Worm (Caenorhabditis elegans): Measurements from ENCODE around the gene C18G1.8.

Gene C18G1.8

ce11 chrV:4724453-4724852, 41.9 kb downstream of the C18G1.8 start, which contains the start of gene F39G3.4:
F39G3.4 (plus strand) TSS chrV:4724753.
- TF ChIP-seq ceh-62 (tag; optimal IDR thresholded peaks at IDR 0.05): no peak
- TF ChIP-seq aha-1 (tag): peak; percentile 30
- no peak for TF ChIP-seq ceh-20 (GFP tag; IDR thresholded peaks at IDR 0.05)

ce11 chrV:4722314-4722713, 44.1 kb downstream of the C18G1.8 start, which contains the start of gene F39G3.5:
F39G3.5 (plus strand) TSS chrV:4722614.
- no peak for TF ChIP-seq ztf-11 (tag; optimal IDR thresholded peaks at IDR 0.05)
- no peak for TF ChIP-seq T26A8.4 (GFP tag; IDR thresholded peaks at IDR 0.05)
- no peak for TF ChIP-seq F37D6.2 (tag; optimal IDR thresholded peaks at IDR 0.05)
- no peak for TF ChIP-seq nhr-42 (GFP tag; IDR thresholded peaks at IDR 0.05)
- TF ChIP-seq skn-1 (tag; optimal IDR thresholded peaks at IDR 0.05): no peak
- no peak for TF ChIP-seq nhr-41 (GFP tag; IDR thresholded peaks at IDR 0.05)
- TF ChIP-seq F26F4.8 (GFP tag; conservative IDR thresholded peaks at IDR 0.05): no peak
- no peak for TF ChIP-seq zip-11 (GFP tag; IDR thresholded peaks at IDR 0.05)

ce11 chrV:4720884-4721464, 45.4 kb downstream of the C18G1.8 start:
- TF ChIP-seq dmd-6 (GFP tag; IDR thresholded peaks at IDR 0.05) (peak; percentile 47), nhr-6 (tag; optimal IDR thresholded peaks at IDR 0.05) (peak; percentile 2), nhr-76 (tag; optimal IDR thresholded peaks at IDR 0.05) (no peak), hlh-11 (tag; optimal IDR thresholded peaks at IDR 0.05) (peak; percentile 50), zip-2 (tag; optimal IDR thresholded peaks at IDR 0.05) (no peak), dve-1 (tag; optimal IDR thresholded peaks at IDR 0.05; ENCODE audit: insufficient read depth) (peak; percentile 21), nhr-28 (tag; optimal IDR thresholded peaks at IDR 0.05) (peak; percentile 88), pqm-1 (tag; optimal IDR thresholded peaks at IDR 0.05) (peak; percentile 97), ceh-44 (GFP tag; IDR thresholded peaks at IDR 0.05) (no peak), lir-3 (tag; optimal IDR thresholded peaks at IDR 0.05) (no peak), unc-62 (GFP tag; optimal IDR thresholded peaks at IDR 0.05 in 1 of 2) (peak in 1 of 2 experiments; percentile 97), unc-62 (tag; optimal IDR thresholded peaks at IDR 0.05) (no peak), daf-16 (GFP tag; optimal IDR thresholded peaks at IDR 0.05) (no peak), daf-16 (tag; optimal IDR thresholded peaks at IDR 0.05) (peak; percentile 79)

ce11 chrV:4719965-4720364, 46.4 kb downstream of the C18G1.8 start, which contains the start of gene prx-6:
prx-6 (minus strand) TSS chrV:4720093.
- TF ChIP-seq duxl-1 (tag; optimal IDR thresholded peaks at IDR 0.05; ENCODE audit: poor library complexity) (no peak), aha-1 (tag) (peak; percentile 61), spr-1 (tag; optimal IDR thresholded peaks at IDR 0.05) (no peak), skn-1 (tag; optimal IDR thresholded peaks at IDR 0.05) (no peak), ama-1 (optimal IDR thresholded peaks at IDR 0.05) (no peak), pqm-1 (tag; optimal IDR thresholded peaks at IDR 0.05) (peak; percentile 56), jun-1 (tag; optimal IDR thresholded peaks at IDR 0.05) (no peak), lin-38 (GFP tag; IDR thresholded peaks at IDR 0.05) (no peak), mep-1 (tag; optimal IDR thresholded peaks at IDR 0.05) (no peak), ZK546.5 (tag; optimal IDR thresholded peaks at IDR 0.05) (no peak), nhr-28 (tag; optimal IDR thresholded peaks at IDR 0.05) (peak; percentile 92), dmd-6 (GFP tag; IDR thresholded peaks at IDR 0.05) (peak; percentile 50), daf-8 (GFP tag; IDR thresholded peaks at IDR 0.05) (no peak), aly-2 (tag; optimal IDR thresholded peaks at IDR 0.05) (no peak), lin-1 (GFP tag; IDR thresholded peaks at IDR 0.05) (no peak), daf-16 (GFP tag; optimal IDR thresholded peaks at IDR 0.05) (no peak), daf-16 (tag; optimal IDR thresholded peaks at IDR 0.05) (peak; percentile 35), ctbp-1 (GFP tag; IDR thresholded peaks at IDR 0.05) (no peak), daf-19 (GFP tag; conservative IDR thresholded peaks at IDR 0.05) (no peak), saeg-2 (GFP tag; IDR thresholded peaks at IDR 0.05) (no peak), snpc-4 (tag; optimal IDR thresholded peaks at IDR 0.05) (no peak), mdl-1 (tag; optimal IDR thresholded peaks at IDR 0.05) (peak in 1 of 2 experiments; percentile 29), cey-2 (tag; optimal IDR thresholded peaks at IDR 0.05; ENCODE audit: borderline replicate concordance, insufficient read depth) (no peak), mxl-3 (GFP tag; optimal IDR thresholded peaks at IDR 0.05) (peak; percentile 30), dve-1 (tag; optimal IDR thresholded peaks at IDR 0.05; ENCODE audit: insufficient read depth) (peak; percentile 75), lin-29 (GFP tag; IDR thresholded peaks at IDR 0.05) (no peak), lir-3 (tag; optimal IDR thresholded peaks at IDR 0.05) (no peak), Y5F2A.4 (GFP tag; optimal IDR thresholded peaks at IDR 0.05) (no peak), spr-3 (GFP tag; optimal IDR thresholded peaks at IDR 0.05) (no peak), T20F7.1 (GFP tag; optimal IDR thresholded peaks at IDR 0.05) (no peak), nhr-111 (GFP tag; optimal IDR thresholded peaks at IDR 0.05) (no peak)

Measured in whole organism, L4 larva.